Fruit fly (Drosophila melanogaster): ENCODE results near the gene Osi24.

DNA sequence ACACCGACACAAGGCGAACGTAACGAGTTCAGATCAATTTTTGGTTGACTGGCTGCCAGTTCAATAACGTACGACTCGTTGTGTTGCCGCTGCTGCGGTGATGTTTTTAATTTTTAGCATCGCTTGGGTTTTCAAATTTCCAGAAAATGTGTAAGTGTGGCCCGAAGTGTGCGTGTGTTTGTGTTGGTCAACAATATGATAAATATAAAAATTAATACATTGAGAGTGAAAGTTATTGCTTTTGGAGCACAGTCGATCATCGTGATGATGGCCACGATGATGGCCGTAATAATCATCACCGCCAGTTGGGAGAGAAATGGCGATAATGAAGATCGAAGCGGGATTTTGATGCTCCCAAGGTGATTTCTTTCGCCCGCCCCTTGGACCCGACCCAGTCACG is 27.5 kb downstream of the Osi24 start:
- TF ChIP-seq HLH4C (GFP tag; IDR thresholded peaks at IDR 0.05; ENCODE audit: partially characterized antibody) = no peak
- TF ChIP-seq CG11247 (GFP tag; IDR thresholded peaks at IDR 0.05) = no peak
- TF ChIP-seq CG8478 (optimal IDR thresholded peaks at IDR 0.05) = no peak
- TF ChIP-seq HLH3B (GFP tag; IDR thresholded peaks at IDR 0.05) = no peak
